Fruit fly (Drosophila melanogaster) whole organism, prepupa: ENCODE measurements around the gene CG9222.

Source experiments
- CG6163 ChIP-seq: fragments of 200-800 bp; sonication (Bioruptor generic); IDR thresholded peaks from 3 replicates; pipeline ENCODE4 v1.3.6; 2022; ENCODE audit warnings: missing biosample characterization, missing genetic modification characterization
- eg ChIP-seq: fragments of 200-800 bp; sonication (Bioruptor generic); IDR thresholded peaks from 3 replicates; pipeline ENCODE4 v1.3.6; 2022; ENCODE audit warnings: missing biosample characterization, missing genetic modification characterization

DNA sequence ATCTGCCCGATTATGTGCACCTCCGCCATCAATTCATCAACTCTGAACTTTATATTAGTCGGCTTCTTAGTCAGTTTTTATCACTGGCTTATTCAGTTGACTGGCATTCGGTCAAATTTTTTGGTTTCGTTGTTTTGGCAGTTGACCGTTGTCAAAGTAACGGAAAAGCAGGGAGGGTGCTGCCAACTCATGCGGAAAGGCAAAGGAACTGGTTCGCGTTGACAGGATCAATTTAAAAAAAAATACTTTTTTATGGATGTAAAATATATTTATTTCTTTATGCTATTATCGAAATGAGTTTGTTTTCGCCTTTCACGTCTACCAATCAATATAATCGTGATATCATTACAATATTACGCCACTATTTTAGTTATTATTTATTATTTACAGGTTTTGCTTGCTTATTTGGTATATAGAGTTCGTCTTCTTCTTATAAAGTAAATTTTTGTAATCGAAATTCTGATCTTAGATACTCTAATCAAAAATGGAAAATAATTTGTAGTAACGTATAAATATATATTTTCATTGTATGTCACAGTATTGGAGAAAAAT lies at the start of gene CG9222, which contains the start of the genes B9d2 and tctn:
- TF ChIP-seq CG6163 (GFP tag; lab: Robert Waterston, UW) (no peak), eg (GFP tag; lab: Robert Waterston, UW) (no peak)
